Worm (Caenorhabditis elegans) whole organism, L1 larva: ENCODE data around the gene C16D9.8.
A peak's percentile ranks its signal among the peaks of the same experiment; 100 is the strongest.

ENCODE experiments used
- C16A3.4 ChIP-seq: fragments of 150-350 bp; optimal IDR thresholded peaks from 2 replicates; lab custom pipeline; 2014; ENCODE audit warnings: missing biosample characterization, missing genetic modification characterization
- C34B4.2 ChIP-seq: sonication (generic microtip); optimal IDR thresholded peaks from 2 replicates; lab custom pipeline; 2017; ENCODE audit warnings: mild to moderate bottlenecking, missing genetic modification characterization, missing compliant biosample characterization
- F16B12.6 ChIP-seq: fragments of 150-350 bp; optimal IDR thresholded peaks from 2 replicates; lab custom pipeline; 2014; ENCODE audit warnings: missing biosample characterization, missing genetic modification characterization
- Y116A8C.19 ChIP-seq: sonication (generic microtip); optimal IDR thresholded peaks from 2 replicates; lab custom pipeline; 2016; ENCODE audit warnings: missing compliant biosample characterization, missing genetic modification characterization, borderline replicate concordance
- aha-1 ChIP-seq: fragments of 150-350 bp; optimal IDR thresholded peaks from 2 replicates; lab custom pipeline; 2014; ENCODE audit warnings: missing biosample characterization, missing genetic modification characterization
- ama-1 ChIP-seq: fragments of 150-350 bp; optimal IDR thresholded peaks from 2 replicates; lab custom pipeline; 2014
- blmp-1 ChIP-seq: fragments of 150-350 bp; optimal IDR thresholded peaks from 2 replicates; lab custom pipeline; 2014; ENCODE audit warnings: missing biosample characterization, missing genetic modification characterization
- ceh-8 ChIP-seq: fragments of 200-800 bp; sonication (Bioruptor generic); optimal IDR thresholded peaks from 2 replicates; lab custom pipeline; 2018; ENCODE audit warnings: mild to moderate bottlenecking, missing genetic modification characterization, moderate library complexity, missing compliant biosample characterization
- ceh-82 ChIP-seq, 3 experiments: fragments of 150-350 bp in 1 of 3; sonication (generic microtip) in 2 of 3; optimal IDR thresholded peaks; 2 replicates each; lab custom pipeline; 2014 to 2017; ENCODE audit warnings: missing biosample characterization in 3 of 3, missing genetic modification characterization in 3 of 3
- ceh-88 ChIP-seq: fragments of 200-800 bp; sonication (Bioruptor generic); IDR thresholded peaks from 2 replicates; pipeline ENCODE4 v1.3.6; 2022; ENCODE audit warnings: missing genetic modification characterization, missing compliant biosample characterization
- ceh-90 ChIP-seq: sonication (generic microtip); optimal IDR thresholded peaks from 2 replicates; lab custom pipeline; 2016; ENCODE audit warnings: missing genetic modification characterization, missing compliant biosample characterization
- dsc-1 ChIP-seq: sonication (generic microtip); optimal IDR thresholded peaks from 2 replicates; lab custom pipeline; 2016; ENCODE audit warnings: mild to moderate bottlenecking, missing genetic modification characterization, missing compliant biosample characterization
- efl-1 ChIP-seq, 4 experiments: fragments of 150-350 bp; optimal IDR thresholded peaks in 3 of 4; peaks in 1 of 4; 1 replicate in 1 of 4; 2 replicates in 3 of 4; lab custom pipeline; 2014; ENCODE audit warnings: missing biosample characterization in 2 of 4, missing genetic modification characterization in 2 of 4, missing genetic modification reagents in 2 of 4
- efl-3 ChIP-seq: fragments of 200-800 bp; sonication (Bioruptor generic); optimal IDR thresholded peaks from 2 replicates; lab custom pipeline; 2018; ENCODE audit warnings: mild to moderate bottlenecking, missing genetic modification characterization, missing compliant biosample characterization
- elt-3 ChIP-seq, 6 experiments: fragments of 150-350 bp in 1 of 6; sonication (generic microtip); optimal IDR thresholded peaks; 2 replicates each; lab custom pipeline; 2017 to 2018; ENCODE audit warnings: missing biosample characterization in 6 of 6, missing genetic modification characterization in 6 of 6, inconsistent platforms in 1 of 6
- ets-5 ChIP-seq: fragments of 200-800 bp; sonication (Bioruptor generic); IDR thresholded peaks from 2 replicates; pipeline ENCODE4 v1.3.6; 2022; ENCODE audit warnings: missing genetic modification characterization, missing compliant biosample characterization
- fkh-10 ChIP-seq: sonication (generic microtip); optimal IDR thresholded peaks from 2 replicates; lab custom pipeline; 2017; ENCODE audit warnings: missing biosample characterization, missing genetic modification reagents, missing genetic modification characterization
- fkh-8 ChIP-seq: sonication (generic microtip); optimal IDR thresholded peaks from 2 replicates; lab custom pipeline; 2016; ENCODE audit warnings: mild to moderate bottlenecking, missing genetic modification characterization, missing compliant biosample characterization
- fos-1 ChIP-seq: fragments of 150-350 bp; optimal IDR thresholded peaks from 2 replicates; lab custom pipeline; 2014; ENCODE audit warnings: missing biosample characterization, missing genetic modification characterization
- grh-1 ChIP-seq: fragments of 200-800 bp; sonication (Bioruptor generic); IDR thresholded peaks from 2 replicates; pipeline ENCODE4 v1.3.6; 2022; ENCODE audit warnings: missing genetic modification reagents, missing genetic modification characterization, missing compliant biosample characterization
- hpl-2 ChIP-seq: fragments of 150-350 bp; optimal IDR thresholded peaks from 2 replicates; lab custom pipeline; 2014; ENCODE audit warnings: missing biosample characterization, missing genetic modification reagents, missing genetic modification characterization
- irx-1 ChIP-seq: sonication (generic microtip); optimal IDR thresholded peaks from 2 replicates; lab custom pipeline; 2016; ENCODE audit warnings: missing genetic modification characterization, missing compliant biosample characterization
- isw-1 ChIP-seq: fragments of 200-800 bp; sonication (Bioruptor generic); IDR thresholded peaks from 2 replicates; pipeline ENCODE4 v1.3.6; 2022; ENCODE audit warnings: missing genetic modification characterization, missing compliant biosample characterization
- jun-1 ChIP-seq: fragments of 150-350 bp; optimal IDR thresholded peaks from 2 replicates; lab custom pipeline; 2014; ENCODE audit warnings: missing biosample characterization, missing genetic modification reagents, missing genetic modification characterization
- lin-13 ChIP-seq: fragments of 150-350 bp; optimal IDR thresholded peaks from 2 replicates; lab custom pipeline; 2014; ENCODE audit warnings: missing biosample characterization, missing genetic modification reagents, missing genetic modification characterization
- lin-14 ChIP-seq: fragments of 200-800 bp; sonication (Bioruptor generic); optimal IDR thresholded peaks from 2 replicates; lab custom pipeline; 2018; ENCODE audit warnings: mild to moderate bottlenecking, missing genetic modification characterization, moderate library complexity, missing compliant biosample characterization
- lin-35 ChIP-seq, 2 experiments: fragments of 150-350 bp; optimal IDR thresholded peaks; 2 replicates each; lab custom pipeline; 2014; ENCODE audit warnings: missing biosample characterization in 2 of 2, missing genetic modification characterization in 2 of 2, missing genetic modification reagents in 2 of 2
- mdl-1 ChIP-seq, 2 experiments: fragments of 150-350 bp; optimal IDR thresholded peaks; 2 replicates each; lab custom pipeline; 2014 to 2017; ENCODE audit warnings: missing biosample characterization in 2 of 2, missing genetic modification characterization in 2 of 2, inconsistent platforms in 1 of 2
- mef-2 ChIP-seq: fragments of 150-350 bp; optimal IDR thresholded peaks from 2 replicates; lab custom pipeline; 2014; ENCODE audit warnings: missing biosample characterization, missing genetic modification characterization
- mep-1 ChIP-seq: fragments of 150-350 bp; optimal IDR thresholded peaks from 2 replicates; lab custom pipeline; 2014; ENCODE audit warnings: missing biosample characterization, missing genetic modification characterization
- nhr-12 ChIP-seq: sonication (generic microtip); optimal IDR thresholded peaks from 2 replicates; lab custom pipeline; 2017; ENCODE audit warnings: missing biosample characterization, missing genetic modification characterization
- nhr-19 ChIP-seq: fragments of 200-800 bp; sonication (Bioruptor generic); conservative IDR thresholded peaks from 2 replicates; pipeline ENCODE4 v1.3.6; 2022; ENCODE audit warnings: missing genetic modification characterization, missing compliant biosample characterization
- nhr-237 ChIP-seq: fragments of 150-350 bp; optimal IDR thresholded peaks from 2 replicates; lab custom pipeline; 2014; ENCODE audit warnings: missing biosample characterization, missing genetic modification characterization
- nhr-28 ChIP-seq: fragments of 150-350 bp; optimal IDR thresholded peaks from 2 replicates; lab custom pipeline; 2014; ENCODE audit warnings: missing biosample characterization, missing genetic modification characterization
- nhr-47 ChIP-seq: sonication (generic microtip); optimal IDR thresholded peaks from 2 replicates; lab custom pipeline; 2016; ENCODE audit warnings: mild to moderate bottlenecking, missing genetic modification characterization, moderate library complexity, missing compliant biosample characterization
- nhr-71 ChIP-seq: sonication (generic microtip); optimal IDR thresholded peaks from 2 replicates; lab custom pipeline; 2016; ENCODE audit warnings: mild to moderate bottlenecking, missing genetic modification characterization, moderate library complexity, missing compliant biosample characterization
- nhr-76 ChIP-seq: sonication (generic microtip); optimal IDR thresholded peaks from 2 replicates; lab custom pipeline; 2017; ENCODE audit warnings: missing biosample characterization, missing genetic modification characterization
- nhr-84 ChIP-seq: sonication (generic microtip); optimal IDR thresholded peaks from 2 replicates; lab custom pipeline; 2017; ENCODE audit warnings: missing biosample characterization, missing genetic modification characterization
- nhr-90 ChIP-seq: sonication (generic microtip); optimal IDR thresholded peaks from 2 replicates; lab custom pipeline; 2016; ENCODE audit warnings: mild to moderate bottlenecking, missing genetic modification characterization, missing compliant biosample characterization; ENCODE audit not compliant: poor library complexity
- pag-3 ChIP-seq: sonication (generic microtip); optimal IDR thresholded peaks from 2 replicates; lab custom pipeline; 2017; ENCODE audit warnings: missing genetic modification characterization, mild to moderate bottlenecking, missing compliant biosample characterization, antibody characterized with exemption, borderline replicate concordance; ENCODE audit not compliant: insufficient read depth
- pax-3 ChIP-seq: fragments of 200-800 bp; sonication (Bioruptor generic); optimal IDR thresholded peaks from 2 replicates; lab custom pipeline; 2018; ENCODE audit warnings: mild to moderate bottlenecking, missing genetic modification characterization, moderate library complexity, missing compliant biosample characterization
- pqm-1 ChIP-seq: sonication (generic microtip); optimal IDR thresholded peaks from 3 replicates; lab custom pipeline; 2017; ENCODE audit warnings: missing biosample characterization, missing genetic modification characterization
- snpc-4 ChIP-seq: fragments of 150-350 bp; optimal IDR thresholded peaks from 2 replicates; lab custom pipeline; 2014; ENCODE audit warnings: missing biosample characterization, missing genetic modification characterization
- sox-4 ChIP-seq: sonication (generic microtip); optimal IDR thresholded peaks from 2 replicates; lab custom pipeline; 2016; ENCODE audit warnings: missing genetic modification characterization, missing compliant biosample characterization
- sptf-1 ChIP-seq: fragments of 150-350 bp; optimal IDR thresholded peaks from 2 replicates; lab custom pipeline; 2014; ENCODE audit warnings: missing biosample characterization, missing genetic modification characterization
- sup-37 ChIP-seq: fragments of 200-800 bp; sonication (Bioruptor generic); optimal IDR thresholded peaks from 2 replicates; lab custom pipeline; 2018; ENCODE audit warnings: mild to moderate bottlenecking, missing genetic modification characterization, missing compliant biosample characterization
- swsn-7 ChIP-seq: sonication (generic microtip); optimal IDR thresholded peaks from 2 replicates; lab custom pipeline; 2016; ENCODE audit warnings: missing genetic modification characterization, missing compliant biosample characterization
- tbx-2 ChIP-seq: sonication (generic microtip); optimal IDR thresholded peaks from 2 replicates; lab custom pipeline; 2016; ENCODE audit warnings: missing genetic modification characterization, missing compliant biosample characterization
- tlp-1 ChIP-seq: fragments of 150-350 bp; optimal IDR thresholded peaks from 2 replicates; lab custom pipeline; 2014; ENCODE audit warnings: missing biosample characterization, missing genetic modification characterization
- unc-130 ChIP-seq: fragments of 150-350 bp; optimal IDR thresholded peaks from 2 replicates; lab custom pipeline; 2017; ENCODE audit warnings: missing biosample characterization, missing genetic modification characterization, inconsistent platforms
- unc-30 ChIP-seq: sonication (generic microtip); optimal IDR thresholded peaks from 2 replicates; lab custom pipeline; 2017; ENCODE audit warnings: missing biosample characterization, missing genetic modification characterization
- unc-98 ChIP-seq: fragments of 200-800 bp; sonication (Bioruptor generic); IDR thresholded peaks from 2 replicates; pipeline ENCODE4 v1.3.6; 2022; ENCODE audit warnings: missing genetic modification characterization, missing compliant biosample characterization
- xbp-1 ChIP-seq: sonication (generic microtip); optimal IDR thresholded peaks from 2 replicates; lab custom pipeline; 2016; ENCODE audit warnings: missing genetic modification characterization, missing compliant biosample characterization
- zag-1 ChIP-seq: fragments of 150-350 bp; optimal IDR thresholded peaks from 2 replicates; lab custom pipeline; 2014; ENCODE audit warnings: missing biosample characterization, missing genetic modification characterization
- ztf-11 ChIP-seq, 2 experiments: sonication (generic microtip); optimal IDR thresholded peaks; 2 replicates each; lab custom pipeline; 2016 to 2017; ENCODE audit warnings: missing genetic modification characterization in 2 of 2, missing biosample characterization in 1 of 2, missing compliant biosample characterization in 1 of 2

The C16D9.8 gene

DNA sequence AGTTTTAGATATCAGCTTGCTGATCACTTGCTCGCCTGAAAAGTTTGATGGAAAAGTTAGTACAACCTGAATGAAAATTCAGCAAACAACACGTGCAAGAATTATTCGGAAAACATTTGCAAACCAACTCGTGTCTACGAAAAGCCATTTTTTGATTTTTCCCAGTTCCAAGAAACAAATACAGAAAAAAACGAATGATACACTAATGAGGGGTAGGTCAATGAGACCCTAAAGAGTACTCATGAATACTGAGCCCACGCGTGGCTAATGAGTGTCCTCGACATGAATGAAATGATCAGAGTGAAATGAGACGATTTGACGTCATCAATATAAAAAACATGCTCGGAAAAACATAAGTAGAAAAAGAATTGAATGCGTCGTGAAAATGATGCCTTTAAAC is 51.4 kb downstream of the C16D9.8 start (continued):
- TF ChIP-seq fkh-8 (peak; percentile 81), nhr-90 (no peak), Y116A8C.19 (tag; lab: Kevin White, UChicago) (no peak), nhr-84 (tag; lab: Kevin White, UChicago) (no peak), snpc-4 (tag; lab: Kevin White, UChicago) (no peak), efl-1 (optimal IDR thresholded peaks at IDR 0.05; lab: Kevin White, UChicago) (no peak), efl-1 (GFP tag; optimal IDR thresholded peaks at IDR 0.05 in 1 of 2; lab: Kevin White, UChicago) (no peak), lin-14 (GFP tag; lab: Kevin White, UChicago) (peak; percentile 78), unc-130 (tag; lab: Kevin White, UChicago) (no peak), swsn-7 (tag; lab: Kevin White, UChicago) (peak; percentile 26), efl-3 (GFP tag; lab: Kevin White, UChicago) (no peak), ceh-82 (tag; optimal IDR thresholded peaks at IDR 0.05; lab: Kevin White, UChicago) (no peak), zag-1 (tag; lab: Kevin White, UChicago) (no peak), mep-1 (no peak), hpl-2 (GFP tag; lab: Kevin White, UChicago) (no peak), nhr-237 (tag; lab: Kevin White, UChicago) (no peak), irx-1 (tag; lab: Kevin White, UChicago) (no peak), nhr-76 (tag; lab: Kevin White, UChicago) (no peak), pax-3 (peak; percentile 31), nhr-19 (GFP tag; lab: Robert Waterston, UW) (no peak), tlp-1 (no peak), sox-4 (tag; lab: Kevin White, UChicago) (peak; percentile 90), lin-35 (GFP tag; optimal IDR thresholded peaks at IDR 0.05; lab: Kevin White, UChicago) (no peak), ztf-11 (tag; optimal IDR thresholded peaks at IDR 0.05; lab: Kevin White, UChicago) (no peak), lin-13 (GFP tag; lab: Kevin White, UChicago) (no peak), grh-1 (GFP tag; lab: Robert Waterston, UW) (no peak), pqm-1 (no peak), F16B12.6 (tag; lab: Kevin White, UChicago) (no peak), C16A3.4 (tag; lab: Kevin White, UChicago) (no peak), nhr-12 (tag; lab: Kevin White, UChicago) (no peak), isw-1 (GFP tag; lab: Robert Waterston, UW) (no peak), fkh-10 (GFP tag; lab: Kevin White, UChicago) (no peak), unc-98 (no peak), ets-5 (GFP tag; lab: Robert Waterston, UW) (no peak), xbp-1 (peak; percentile 11), nhr-71 (tag; lab: Kevin White, UChicago) (peak; percentile 82), ama-1 (lab: Kevin White, UChicago) (no peak), jun-1 (no peak), blmp-1 (tag; lab: Kevin White, UChicago) (no peak), mdl-1 (tag; optimal IDR thresholded peaks at IDR 0.05; lab: Kevin White, UChicago) (no peak), sup-37 (GFP tag; lab: Kevin White, UChicago) (no peak), ceh-8 (GFP tag; lab: Kevin White, UChicago) (no peak), elt-3 (tag; optimal IDR thresholded peaks at IDR 0.05; lab: Kevin White, UChicago) (no peak), nhr-47 (peak; percentile 78), aha-1 (tag; lab: Kevin White, UChicago) (no peak), sptf-1 (no peak), mef-2 (tag; lab: Kevin White, UChicago) (no peak), unc-30 (no peak), ceh-90 (tag; lab: Kevin White, UChicago) (no peak), C34B4.2 (tag; lab: Kevin White, UChicago) (no peak), dsc-1 (peak; percentile 92), pag-3 (tag; lab: Kevin White, UChicago) (no peak), tbx-2 (no peak), fos-1 (tag; lab: Kevin White, UChicago) (no peak), ceh-88 (GFP tag; lab: Robert Waterston, UW) (no peak), nhr-28 (tag; lab: Kevin White, UChicago) (no peak)
